Fruit fly (Drosophila melanogaster): Measurements from ENCODE around the gene MICU1.
A peak's percentile ranks its signal among the peaks of the same experiment; 100 is the strongest.

MICU1 gene

DNA sequence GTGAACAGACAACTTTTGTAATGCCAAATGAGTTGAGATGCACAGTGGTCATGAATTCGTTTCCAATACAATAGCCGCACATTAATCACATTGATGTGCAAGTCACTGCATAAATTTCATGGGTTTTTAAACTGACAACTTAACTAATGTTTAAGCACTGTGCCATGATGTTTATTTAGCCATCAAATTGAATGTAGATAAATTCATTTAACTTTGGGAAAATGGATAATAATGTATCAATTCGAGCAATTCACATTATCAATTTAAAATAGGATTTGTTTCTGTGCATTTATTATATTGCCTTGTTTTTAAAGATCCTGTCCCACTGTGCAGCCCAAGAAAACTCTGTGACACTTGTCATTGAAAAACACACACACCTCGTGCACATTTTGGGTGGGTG is 33.9 kb upstream of the MICU1 start (continued):
- TF ChIP-seq Kr (GFP tag; optimal IDR thresholded peaks at IDR 0.05): no peak
- peak; percentile 77 for TF ChIP-seq CG17359 (tag; optimal IDR thresholded peaks at IDR 0.05)
- TF ChIP-seq CG11085 (GFP tag; IDR thresholded peaks at IDR 0.05): no peak
- no peak for TF ChIP-seq CG1647 (GFP tag; optimal IDR thresholded peaks at IDR 0.05)
- peak; percentile 58 for TF ChIP-seq CG8359 (GFP tag; optimal IDR thresholded peaks at IDR 0.05; ENCODE audit: borderline replicate concordance)
- TF ChIP-seq CG7839 (tag; optimal IDR thresholded peaks at IDR 0.05): peak; percentile 84
- TF ChIP-seq sd (tag; optimal IDR thresholded peaks at IDR 0.05): no peak
- peak; percentile 61 for TF ChIP-seq CG3407 (GFP tag; optimal IDR thresholded peaks at IDR 0.05)
- TF ChIP-seq Fer1 (GFP tag; optimal IDR thresholded peaks at IDR 0.05): no peak
- TF ChIP-seq Dp (GFP tag; optimal IDR thresholded peaks at IDR 0.05): no peak
- TF ChIP-seq Dip3 (GFP tag; optimal IDR thresholded peaks at IDR 0.05): no peak
- TF ChIP-seq Ada2b (GFP tag; IDR thresholded peaks at IDR 0.05): peak; percentile 74
- TF ChIP-seq vnd (GFP tag; IDR thresholded peaks at IDR 0.05; ENCODE audit: partially characterized antibody): no peak
- no peak for TF ChIP-seq Dref (GFP tag; IDR thresholded peaks at IDR 0.05)
- TF ChIP-seq Meics (GFP tag; optimal IDR thresholded peaks at IDR 0.05): peak; percentile 52
- TF ChIP-seq gem (tag; optimal IDR thresholded peaks at IDR 0.05): peak; percentile 90
- TF ChIP-seq crc (GFP tag; optimal IDR thresholded peaks at IDR 0.05): peak; percentile 42
- TF ChIP-seq ATbp (GFP tag; optimal IDR thresholded peaks at IDR 0.05): peak; percentile 68
- no peak for TF ChIP-seq CG9932 (GFP tag; IDR thresholded peaks at IDR 0.05)
- peak; percentile 49 for TF ChIP-seq mam (GFP tag; optimal IDR thresholded peaks at IDR 0.05)
- peak; percentile 62 for TF ChIP-seq ind (GFP tag; optimal IDR thresholded peaks at IDR 0.05)
- no peak for TF ChIP-seq Poxn (GFP tag; IDR thresholded peaks at IDR 0.05)
- peak; percentile 65 for TF ChIP-seq CG10366 (GFP tag; IDR thresholded peaks at IDR 0.05)
- TF ChIP-seq bcd (GFP tag; optimal IDR thresholded peaks at IDR 0.05): peak; percentile 64
- peak; percentile 68; the same call in 2 of the 3 replicates for TF ChIP-seq zfh1 (GFP tag; IDR thresholded peaks at IDR 0.05)
- no peak for TF ChIP-seq CG9215 (GFP tag; IDR thresholded peaks at IDR 0.05)
- TF ChIP-seq CG10959 (GFP tag; IDR thresholded peaks at IDR 0.05): peak; percentile 51; the same call in 1 of the 2 replicates
- TF ChIP-seq CG9876 (GFP tag; optimal IDR thresholded peaks at IDR 0.05): peak; percentile 1
- TF ChIP-seq psq (GFP tag; optimal IDR thresholded peaks at IDR 0.05): no peak
- peak; percentile 48 for TF ChIP-seq pb (GFP tag; optimal IDR thresholded peaks at IDR 0.05)
- TF ChIP-seq tll (GFP tag; optimal IDR thresholded peaks at IDR 0.05): no peak
- TF ChIP-seq wdn (GFP tag; IDR thresholded peaks at IDR 0.05): 0 out of 2 replicates have a peak, but pooled peaks have one; percentile 5
- peak; percentile 62 for TF ChIP-seq wor (GFP tag; IDR thresholded peaks at IDR 0.05)
- TF ChIP-seq CG8478 (optimal IDR thresholded peaks at IDR 0.05): no peak
- peak; percentile 85 for TF ChIP-seq CG17361 (GFP tag; IDR thresholded peaks at IDR 0.05)
- peak; percentile 31 for TF ChIP-seq CG6654 (GFP tag; optimal IDR thresholded peaks at IDR 0.05)
- TF ChIP-seq BEAF-32 (GFP tag; optimal IDR thresholded peaks at IDR 0.05): no peak
- TF ChIP-seq CG18599 (GFP tag; optimal IDR thresholded peaks at IDR 0.05): peak; percentile 48
- peak; percentile 54; the same call in 1 of the 2 replicates for TF ChIP-seq CG17328 (GFP tag; IDR thresholded peaks at IDR 0.05)
- no peak for TF ChIP-seq unc-4 (GFP tag; IDR thresholded peaks at IDR 0.05; ENCODE audit: partially characterized antibody)
- TF ChIP-seq CG31441 (GFP tag; IDR thresholded peaks at IDR 0.05): peak; percentile 83
- TF ChIP-seq onecut (GFP tag; IDR thresholded peaks at IDR 0.05): peak; percentile 39
- no peak for TF ChIP-seq insv (GFP tag; optimal IDR thresholded peaks at IDR 0.05)
- no peak for TF ChIP-seq hb (GFP tag; IDR thresholded peaks at IDR 0.05; ENCODE audit: partially characterized antibody)
- peak; percentile 65 for TF ChIP-seq nerfin-1 (tag; optimal IDR thresholded peaks at IDR 0.05)
- peak; percentile 52 for TF ChIP-seq CrebB (tag; optimal IDR thresholded peaks at IDR 0.05)
- TF ChIP-seq abd-A (tag; optimal IDR thresholded peaks at IDR 0.05): no peak
- TF ChIP-seq CG7745 (tag; optimal IDR thresholded peaks at IDR 0.05): no peak
- TF ChIP-seq repo (GFP tag; optimal IDR thresholded peaks at IDR 0.05): no peak
- peak; percentile 29; the same call in 1 of the 2 replicates for TF ChIP-seq CG11247 (GFP tag; IDR thresholded peaks at IDR 0.05)
- no peak for TF ChIP-seq CG1832 (GFP tag; optimal IDR thresholded peaks at IDR 0.05)
